Worm (Caenorhabditis elegans) whole organism, L4 larva: ENCODE measurements around the gene M110.3.

ENCODE experiments used
- D1046.2 ChIP-seq: fragments of 200-800 bp; sonication (Bioruptor generic); IDR thresholded peaks from 2 replicates; pipeline ENCODE4 v1.3.6; 2022; ENCODE audit warnings: missing genetic modification characterization, missing compliant biosample characterization
- F26F4.8 ChIP-seq: fragments of 200-800 bp; sonication (Bioruptor generic); conservative IDR thresholded peaks from 2 replicates; pipeline ENCODE4 v1.3.6; 2022; ENCODE audit warnings: missing genetic modification characterization, missing compliant biosample characterization
- R02D3.7 ChIP-seq: fragments of 150-350 bp; sonication (generic microtip); optimal IDR thresholded peaks from 3 replicates; lab custom pipeline; 2014; ENCODE audit warnings: missing biosample characterization, missing genetic modification characterization
- T26A8.4 ChIP-seq: fragments of 200-800 bp; sonication (Bioruptor generic); IDR thresholded peaks from 2 replicates; pipeline ENCODE4 v1.3.6; 2022; ENCODE audit warnings: missing genetic modification characterization, missing compliant biosample characterization
- Y105C5A.15 ChIP-seq: fragments of 200-800 bp; sonication (Bioruptor generic); IDR thresholded peaks from 2 replicates; pipeline ENCODE4 v1.3.6; 2022; ENCODE audit warnings: missing genetic modification characterization, missing compliant biosample characterization
- ZK337.2 ChIP-seq: fragments of 200-800 bp; sonication (Bioruptor generic); IDR thresholded peaks from 2 replicates; pipeline ENCODE4 v1.3.6; 2022; ENCODE audit warnings: missing genetic modification reagents, missing genetic modification characterization, missing compliant biosample characterization
- ama-1 ChIP-seq: fragments of 150-350 bp; optimal IDR thresholded peaks from 2 replicates; lab custom pipeline; 2014; ENCODE audit warnings: inconsistent platforms, mixed read lengths
- ceh-28 ChIP-seq: fragments of 150-350 bp; optimal IDR thresholded peaks from 2 replicates; lab custom pipeline; 2014; ENCODE audit warnings: missing biosample characterization, missing genetic modification reagents, missing genetic modification characterization
- ceh-82 ChIP-seq: sonication (generic microtip); optimal IDR thresholded peaks from 2 replicates; lab custom pipeline; 2017; ENCODE audit warnings: missing biosample characterization, missing genetic modification characterization
- dmd-6 ChIP-seq: fragments of 200-800 bp; sonication (Bioruptor generic); IDR thresholded peaks from 2 replicates; pipeline ENCODE4 v1.3.6; 2022; ENCODE audit warnings: missing genetic modification reagents, missing genetic modification characterization, missing compliant biosample characterization
- dmd-9 ChIP-seq: fragments of 200-800 bp; sonication (Bioruptor generic); IDR thresholded peaks from 2 replicates; pipeline ENCODE4 v1.3.6; 2022; ENCODE audit warnings: missing genetic modification reagents, missing genetic modification characterization, missing compliant biosample characterization
- duxl-1 ChIP-seq: sonication (generic microtip); optimal IDR thresholded peaks from 2 replicates; lab custom pipeline; 2016; ENCODE audit warnings: mild to moderate bottlenecking, missing genetic modification characterization, moderate library complexity, missing compliant biosample characterization; ENCODE audit not compliant: poor library complexity
- dve-1 ChIP-seq: sonication (generic microtip); optimal IDR thresholded peaks from 2 replicates; lab custom pipeline; 2017; ENCODE audit warnings: antibody characterized with exemption, mild to moderate bottlenecking, missing genetic modification characterization, missing compliant biosample characterization; ENCODE audit not compliant: insufficient read depth
- egl-43 ChIP-seq: fragments of 200-800 bp; sonication (Bioruptor generic); IDR thresholded peaks from 2 replicates; pipeline ENCODE4 v1.3.6; 2022; ENCODE audit warnings: missing genetic modification reagents, missing genetic modification characterization, missing compliant biosample characterization
- fkh-10 ChIP-seq: fragments of 150-350 bp; optimal IDR thresholded peaks from 2 replicates; lab custom pipeline; 2014; ENCODE audit warnings: missing biosample characterization, missing genetic modification reagents, missing genetic modification characterization
- hlh-11 ChIP-seq: fragments of 200-800 bp; sonication (Bioruptor generic); optimal IDR thresholded peaks from 2 replicates; lab custom pipeline; 2018; ENCODE audit warnings: mild to moderate bottlenecking, missing genetic modification characterization, missing compliant biosample characterization
- hmg-1.1 ChIP-seq: fragments of 200-800 bp; sonication (Bioruptor generic); IDR thresholded peaks from 2 replicates; pipeline ENCODE4 v1.3.6; 2022; ENCODE audit warnings: missing genetic modification reagents, missing genetic modification characterization, missing compliant biosample characterization
- lin-1 ChIP-seq: fragments of 200-800 bp; sonication (Bioruptor generic); IDR thresholded peaks from 2 replicates; pipeline ENCODE4 v1.3.6; 2022; ENCODE audit warnings: missing genetic modification reagents, missing genetic modification characterization, missing compliant biosample characterization
- lsy-2 ChIP-seq, 2 experiments: fragments of 150-350 bp in 1 of 2; sonication (generic microtip) in 1 of 2; optimal IDR thresholded peaks; 2 replicates each; lab custom pipeline; 2014 to 2017; ENCODE audit warnings: missing biosample characterization in 2 of 2, missing genetic modification characterization in 2 of 2
- mdt-29 ChIP-seq: fragments of 200-800 bp; sonication (Bioruptor generic); IDR thresholded peaks from 2 replicates; pipeline ENCODE4 v1.3.6; 2022; ENCODE audit warnings: missing genetic modification reagents, missing genetic modification characterization, missing compliant biosample characterization
- mes-2 ChIP-seq: sonication (generic microtip); optimal IDR thresholded peaks from 2 replicates; lab custom pipeline; 2016; ENCODE audit warnings: missing genotype, mild to moderate bottlenecking, missing genetic modification characterization, missing compliant biosample characterization; ENCODE audit not compliant: poor library complexity, severe bottlenecking
- mxl-2 ChIP-seq: fragments of 200-800 bp; sonication (Bioruptor generic); conservative IDR thresholded peaks from 2 replicates; pipeline ENCODE4 v1.3.6; 2022; ENCODE audit warnings: missing genetic modification reagents, missing genetic modification characterization, missing compliant biosample characterization
- nhr-111 ChIP-seq: fragments of 200-800 bp; sonication (Bioruptor generic); optimal IDR thresholded peaks from 2 replicates; lab custom pipeline; 2018; ENCODE audit warnings: mild to moderate bottlenecking, missing genetic modification characterization, missing compliant biosample characterization
- nhr-237 ChIP-seq: sonication (generic microtip); optimal IDR thresholded peaks from 2 replicates; lab custom pipeline; 2017; ENCODE audit warnings: missing biosample characterization, missing genetic modification characterization
- nhr-28 ChIP-seq: fragments of 150-350 bp; optimal IDR thresholded peaks from 2 replicates; lab custom pipeline; 2014; ENCODE audit warnings: missing biosample characterization, missing genetic modification characterization
- nhr-48 ChIP-seq: sonication (generic microtip); optimal IDR thresholded peaks from 2 replicates; lab custom pipeline; 2016; ENCODE audit warnings: mild to moderate bottlenecking, missing genetic modification characterization, missing compliant biosample characterization
- nhr-76 ChIP-seq: fragments of 150-350 bp; optimal IDR thresholded peaks from 2 replicates; lab custom pipeline; 2014; ENCODE audit warnings: missing biosample characterization, missing genetic modification characterization
- nhr-77 ChIP-seq: fragments of 150-350 bp; optimal IDR thresholded peaks from 2 replicates; lab custom pipeline; 2014; ENCODE audit warnings: missing biosample characterization, missing genetic modification characterization
- rbr-2 ChIP-seq: sonication (generic microtip); optimal IDR thresholded peaks from 2 replicates; lab custom pipeline; 2016; ENCODE audit warnings: missing genotype, missing genetic modification characterization, missing compliant biosample characterization
- sdz-12 ChIP-seq: fragments of 200-800 bp; sonication (Bioruptor generic); optimal IDR thresholded peaks from 2 replicates; lab custom pipeline; 2018; ENCODE audit warnings: mild to moderate bottlenecking, missing genetic modification characterization, missing compliant biosample characterization
- skn-1 ChIP-seq: fragments of 150-350 bp; optimal IDR thresholded peaks from 2 replicates; lab custom pipeline; 2014; ENCODE audit warnings: missing biosample characterization, missing genetic modification characterization
- spr-1 ChIP-seq: sonication (generic microtip); optimal IDR thresholded peaks from 2 replicates; lab custom pipeline; 2016; ENCODE audit warnings: mild to moderate bottlenecking, missing genetic modification characterization, missing compliant biosample characterization
- spr-3 ChIP-seq: fragments of 200-800 bp; sonication (Bioruptor generic); optimal IDR thresholded peaks from 2 replicates; lab custom pipeline; 2018; ENCODE audit warnings: mild to moderate bottlenecking, missing genetic modification characterization, missing compliant biosample characterization
- tra-1 ChIP-seq: fragments of 200-800 bp; sonication (Bioruptor generic); IDR thresholded peaks from 2 replicates; pipeline ENCODE4 v1.3.6; 2022; ENCODE audit warnings: missing genetic modification reagents, missing genetic modification characterization, missing compliant biosample characterization
- unc-62 ChIP-seq, 3 experiments: fragments of 150-350 bp in 1 of 3; sonication (generic microtip); optimal IDR thresholded peaks in 2 of 3; peaks in 1 of 3; 1 replicate in 1 of 3; 2 replicates in 2 of 3; lab custom pipeline; 2014 to 2017; ENCODE audit warnings: missing biosample characterization in 3 of 3, missing genetic modification characterization in 3 of 3, missing genetic modification reagents in 3 of 3, missing genotype in 1 of 3
- vab-7 ChIP-seq: fragments of 200-800 bp; sonication (Bioruptor generic); IDR thresholded peaks from 2 replicates; pipeline ENCODE4 v1.3.6; 2022; ENCODE audit warnings: missing genetic modification reagents, missing genetic modification characterization, missing compliant biosample characterization
- zag-1 ChIP-seq: fragments of 150-350 bp; optimal IDR thresholded peaks from 2 replicates; lab custom pipeline; 2014; ENCODE audit warnings: missing biosample characterization, missing genetic modification characterization
- zip-11 ChIP-seq: fragments of 200-800 bp; sonication (Bioruptor generic); IDR thresholded peaks from 2 replicates; pipeline ENCODE4 v1.3.6; 2022; ENCODE audit warnings: missing genetic modification characterization, missing compliant biosample characterization
- zip-2 ChIP-seq: fragments of 150-350 bp; optimal IDR thresholded peaks from 2 replicates; lab custom pipeline; 2014; ENCODE audit warnings: missing biosample characterization, missing genetic modification characterization

Gene M110.3

DNA sequence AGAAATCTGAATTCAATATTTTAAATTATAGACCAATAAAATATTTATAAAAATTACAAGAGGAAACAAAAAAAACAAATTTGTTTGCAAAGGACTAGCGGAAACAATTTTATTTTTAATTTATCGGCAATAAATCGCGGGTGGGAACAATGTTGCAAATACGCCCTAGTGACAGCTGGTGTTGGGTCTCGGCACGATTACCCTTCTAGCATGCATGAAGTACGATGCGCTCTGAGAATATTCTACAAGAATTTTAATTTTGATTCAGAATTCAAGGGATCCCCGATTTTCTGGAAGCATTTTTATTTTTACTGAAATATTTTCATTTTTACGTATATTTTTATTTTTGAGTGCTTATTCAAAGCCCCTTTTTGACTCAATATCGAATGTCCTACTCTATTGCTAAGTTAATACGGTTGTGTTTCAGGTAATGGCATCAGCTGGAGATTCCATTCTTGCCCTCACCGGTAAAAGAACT is 31.4 kb downstream of the M110.3 start, which contains the start of the genes mig-5 and cct-1 (continued):
- peak; percentile 91 for TF ChIP-seq spr-1
- TF ChIP-seq mes-2 (tag; lab: Kevin White, UChicago), result peak; percentile 98
- no peak for TF ChIP-seq F26F4.8 (GFP tag; lab: Robert Waterston, UW)
- peak; percentile 49 for TF ChIP-seq nhr-237
- TF ChIP-seq egl-43 (GFP tag; lab: Robert Waterston, UW), result peak; percentile 66
- TF ChIP-seq fkh-10, result peak; percentile 97
- peak; percentile 87 for TF ChIP-seq zag-1
- TF ChIP-seq nhr-76 (tag; lab: Kevin White, UChicago), result peak; percentile 2
- peak; percentile 98 for TF ChIP-seq nhr-77 (tag; lab: Kevin White, UChicago)

DNA sequence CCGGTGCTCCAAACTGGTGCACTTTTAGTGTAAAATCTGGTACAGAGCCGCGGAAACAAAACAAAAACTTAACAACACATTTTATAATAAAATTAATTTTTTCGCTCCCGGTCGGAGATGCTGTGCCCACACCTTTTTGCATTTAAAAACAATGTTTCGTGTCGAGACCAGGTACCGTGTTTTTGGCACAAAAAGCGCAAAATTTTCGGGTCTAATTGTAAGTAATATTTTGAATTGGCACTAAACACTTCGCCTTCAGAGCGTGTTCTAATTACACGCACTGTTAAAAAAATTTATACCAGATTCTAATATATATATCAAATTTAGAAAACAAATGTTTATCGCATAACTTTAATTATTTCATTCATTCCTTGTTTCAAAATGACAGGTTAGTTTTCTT is 35.0 kb downstream of the M110.3 start, which contains the start of gene dylt-3:
dylt-3 (plus strand) TSS at position 301 of the 400 bp plus-strand sequence.
- no peak for TF ChIP-seq R02D3.7 (tag; lab: Kevin White, UChicago)
- no peak for TF ChIP-seq hlh-11 (tag; lab: Kevin White, UChicago)
- TF ChIP-seq ceh-82 (tag; lab: Kevin White, UChicago), result no peak
- TF ChIP-seq spr-1, result no peak
- no peak for TF ChIP-seq dmd-6
- TF ChIP-seq rbr-2 (tag; lab: Kevin White, UChicago), result no peak
- no peak for TF ChIP-seq T26A8.4 (GFP tag; lab: Robert Waterston, UW)
- no peak for TF ChIP-seq vab-7 (GFP tag; lab: Robert Waterston, UW)
- TF ChIP-seq nhr-28 (tag; lab: Kevin White, UChicago), result no peak
- no peak for TF ChIP-seq ZK337.2 (GFP tag; lab: Robert Waterston, UW)
- TF ChIP-seq nhr-48 (tag; lab: Kevin White, UChicago), result no peak
- no peak for TF ChIP-seq zip-11 (GFP tag; lab: Robert Waterston, UW)
- no peak for TF ChIP-seq duxl-1 (tag; lab: Kevin White, UChicago)
- TF ChIP-seq nhr-111 (GFP tag; lab: Kevin White, UChicago), result no peak
- TF ChIP-seq hmg-1.1 (GFP tag; lab: Robert Waterston, UW), result no peak
- TF ChIP-seq D1046.2 (GFP tag; lab: Robert Waterston, UW), result no peak
- no peak for TF ChIP-seq spr-3 (GFP tag; lab: Kevin White, UChicago)
- TF ChIP-seq unc-62 (GFP tag; optimal IDR thresholded peaks at IDR 0.05 in 1 of 2; lab: Kevin White, UChicago), result no peak
- TF ChIP-seq unc-62 (tag; optimal IDR thresholded peaks at IDR 0.05; lab: Kevin White, UChicago), result no peak
- no peak for TF ChIP-seq dve-1 (tag; lab: Kevin White, UChicago)
- TF ChIP-seq skn-1 (tag; lab: Kevin White, UChicago), result no peak

DNA sequence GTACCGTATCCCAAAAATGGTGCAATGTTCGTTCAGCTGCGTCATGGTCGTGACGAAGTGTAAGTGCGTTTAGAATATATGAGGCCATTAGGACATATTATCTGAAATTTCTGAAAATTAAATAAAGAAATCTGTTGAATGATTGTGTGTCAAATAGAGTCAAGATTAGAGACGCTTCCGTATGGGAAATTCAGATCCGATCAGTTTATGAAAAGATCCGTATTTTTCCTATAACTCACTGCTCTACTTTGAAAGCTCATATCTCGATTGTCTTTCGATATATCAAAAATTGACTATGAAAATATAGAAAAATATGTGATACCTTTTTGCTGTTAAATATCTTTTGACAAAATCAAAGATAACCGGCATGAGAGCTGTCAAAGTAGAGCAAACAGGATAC is 36.1 kb downstream of the M110.3 start, which contains the start of gene T05C12.4:
T05C12.4 (minus strand) TSS at position 101 of the 400 bp plus-strand sequence.
- TF ChIP-seq sdz-12 (GFP tag; lab: Kevin White, UChicago) (no peak), zip-2 (tag; lab: Kevin White, UChicago) (no peak), lin-1 (GFP tag; lab: Robert Waterston, UW) (no peak), Y105C5A.15 (GFP tag; lab: Robert Waterston, UW) (no peak), lsy-2 (tag; optimal IDR thresholded peaks at IDR 0.05; lab: Kevin White, UChicago) (no peak), tra-1 (GFP tag; lab: Robert Waterston, UW) (no peak), mdt-29 (GFP tag; lab: Robert Waterston, UW) (no peak), ama-1 (lab: Kevin White, UChicago) (no peak), ceh-28 (tag; lab: Kevin White, UChicago) (no peak), mxl-2 (GFP tag; lab: Robert Waterston, UW) (no peak), dmd-9 (no peak)
